Worm (Caenorhabditis elegans) whole organism, L4 larva: ENCODE measurements around the gene kars-1.

Source experiments
- F26F4.8 ChIP-seq: fragments of 200-800 bp; sonication (Bioruptor generic); conservative IDR thresholded peaks from 2 replicates; pipeline ENCODE4 v1.3.6; 2022; ENCODE audit warnings: missing genetic modification characterization, missing compliant biosample characterization
- F37D6.2 ChIP-seq: sonication (generic microtip); optimal IDR thresholded peaks from 2 replicates; lab custom pipeline; 2016; ENCODE audit warnings: mild to moderate bottlenecking, missing genetic modification characterization, missing compliant biosample characterization
- F49E8.2 ChIP-seq: sonication (generic microtip); optimal IDR thresholded peaks from 2 replicates; lab custom pipeline; 2016; ENCODE audit warnings: missing compliant biosample characterization, mild to moderate bottlenecking, missing genetic modification characterization, borderline replicate concordance
- T20F7.1 ChIP-seq: fragments of 200-800 bp; sonication (Bioruptor generic); optimal IDR thresholded peaks from 2 replicates; lab custom pipeline; 2018; ENCODE audit warnings: mild to moderate bottlenecking, missing genetic modification characterization, missing compliant biosample characterization
- T26A8.4 ChIP-seq: fragments of 200-800 bp; sonication (Bioruptor generic); IDR thresholded peaks from 2 replicates; pipeline ENCODE4 v1.3.6; 2022; ENCODE audit warnings: missing genetic modification characterization, missing compliant biosample characterization
- Y105C5A.15 ChIP-seq: fragments of 200-800 bp; sonication (Bioruptor generic); IDR thresholded peaks from 2 replicates; pipeline ENCODE4 v1.3.6; 2022; ENCODE audit warnings: missing genetic modification characterization, missing compliant biosample characterization
- ZK546.5 ChIP-seq, 2 experiments: sonication (generic microtip); optimal IDR thresholded peaks; 2 replicates each; lab custom pipeline; 2017; ENCODE audit warnings: missing biosample characterization in 2 of 2, missing genetic modification characterization in 2 of 2
- aha-1 ChIP-seq: fragments of 150-350 bp; peaks from one replicate; lab custom pipeline; 2014; ENCODE audit warnings: missing biosample characterization, missing genetic modification characterization
- ama-1 ChIP-seq: fragments of 150-350 bp; optimal IDR thresholded peaks from 2 replicates; lab custom pipeline; 2014; ENCODE audit warnings: inconsistent platforms, mixed read lengths
- attf-4 ChIP-seq: sonication (generic microtip); optimal IDR thresholded peaks from 3 replicates; lab custom pipeline; 2017; ENCODE audit warnings: missing biosample characterization, missing genetic modification characterization
- ceh-20 ChIP-seq: fragments of 200-800 bp; sonication (Bioruptor generic); IDR thresholded peaks from 2 replicates; pipeline ENCODE4 v1.3.6; 2022; ENCODE audit warnings: missing genetic modification reagents, missing genetic modification characterization, missing compliant biosample characterization
- ceh-32 ChIP-seq: sonication (generic microtip); optimal IDR thresholded peaks from 2 replicates; lab custom pipeline; 2016; ENCODE audit warnings: mild to moderate bottlenecking, missing genetic modification characterization, missing compliant biosample characterization; ENCODE audit not compliant: poor library complexity
- cey-2 ChIP-seq: sonication (generic microtip); optimal IDR thresholded peaks from 3 replicates; lab custom pipeline; 2017; ENCODE audit warnings: missing genetic modification characterization, mild to moderate bottlenecking, missing compliant biosample characterization, antibody characterized with exemption, borderline replicate concordance; ENCODE audit not compliant: insufficient read depth
- ctbp-1 ChIP-seq: fragments of 200-800 bp; sonication (Bioruptor generic); IDR thresholded peaks from 2 replicates; pipeline ENCODE4 v1.3.6; 2022; ENCODE audit warnings: missing genetic modification reagents, missing genetic modification characterization, missing compliant biosample characterization
- daf-16 ChIP-seq, 3 experiments: sonication (generic microtip); optimal IDR thresholded peaks; 2 replicates each; lab custom pipeline; 2016 to 2017; ENCODE audit warnings: missing genetic modification characterization in 3 of 3, missing genetic modification reagents in 3 of 3, mild to moderate bottlenecking in 2 of 3, missing compliant biosample characterization in 2 of 3, missing biosample characterization in 1 of 3, moderate library complexity in 1 of 3
- daf-19 ChIP-seq: fragments of 200-800 bp; sonication (Bioruptor generic); conservative IDR thresholded peaks from 2 replicates; pipeline ENCODE4 v1.3.6; 2022; ENCODE audit warnings: missing genetic modification characterization, missing compliant biosample characterization
- daf-8 ChIP-seq: fragments of 200-800 bp; sonication (Bioruptor generic); IDR thresholded peaks from 2 replicates; pipeline ENCODE4 v1.3.6; 2022; ENCODE audit warnings: missing genetic modification characterization, missing compliant biosample characterization
- dmd-8 ChIP-seq: fragments of 200-800 bp; sonication (Bioruptor generic); IDR thresholded peaks from 2 replicates; pipeline ENCODE4 v1.3.6; 2022; ENCODE audit warnings: missing genetic modification characterization, missing compliant biosample characterization
- dmd-9 ChIP-seq: fragments of 200-800 bp; sonication (Bioruptor generic); IDR thresholded peaks from 2 replicates; pipeline ENCODE4 v1.3.6; 2022; ENCODE audit warnings: missing genetic modification reagents, missing genetic modification characterization, missing compliant biosample characterization
- dpl-1 ChIP-seq: fragments of 150-350 bp; optimal IDR thresholded peaks from 2 replicates; lab custom pipeline; 2014; ENCODE audit warnings: missing biosample characterization, missing genetic modification reagents, missing genetic modification characterization
- duxl-1 ChIP-seq: sonication (generic microtip); optimal IDR thresholded peaks from 2 replicates; lab custom pipeline; 2016; ENCODE audit warnings: mild to moderate bottlenecking, missing genetic modification characterization, moderate library complexity, missing compliant biosample characterization; ENCODE audit not compliant: poor library complexity
- dve-1 ChIP-seq: sonication (generic microtip); optimal IDR thresholded peaks from 2 replicates; lab custom pipeline; 2017; ENCODE audit warnings: antibody characterized with exemption, mild to moderate bottlenecking, missing genetic modification characterization, missing compliant biosample characterization; ENCODE audit not compliant: insufficient read depth
- hlh-11 ChIP-seq: fragments of 200-800 bp; sonication (Bioruptor generic); optimal IDR thresholded peaks from 2 replicates; lab custom pipeline; 2018; ENCODE audit warnings: mild to moderate bottlenecking, missing genetic modification characterization, missing compliant biosample characterization
- hlh-30 ChIP-seq: sonication (generic microtip); optimal IDR thresholded peaks from 2 replicates; lab custom pipeline; 2017; ENCODE audit warnings: antibody characterized with exemption, mild to moderate bottlenecking, missing genetic modification characterization, missing compliant biosample characterization; ENCODE audit not compliant: insufficient read depth
- hmg-1.1 ChIP-seq: fragments of 200-800 bp; sonication (Bioruptor generic); IDR thresholded peaks from 2 replicates; pipeline ENCODE4 v1.3.6; 2022; ENCODE audit warnings: missing genetic modification reagents, missing genetic modification characterization, missing compliant biosample characterization
- lin-13 ChIP-seq: fragments of 150-350 bp; optimal IDR thresholded peaks from 2 replicates; lab custom pipeline; 2014; ENCODE audit warnings: missing biosample characterization, missing genetic modification reagents, missing genetic modification characterization
- lin-29 ChIP-seq: fragments of 200-800 bp; sonication (Bioruptor generic); IDR thresholded peaks from 2 replicates; pipeline ENCODE4 v1.3.6; 2022; ENCODE audit warnings: missing genetic modification reagents, missing genetic modification characterization, missing compliant biosample characterization
- lin-39 ChIP-seq: fragments of 150-350 bp; optimal IDR thresholded peaks from 2 replicates; lab custom pipeline; 2014; ENCODE audit warnings: missing biosample characterization, missing genetic modification reagents, missing genetic modification characterization
- lsy-2 ChIP-seq, 2 experiments: fragments of 150-350 bp in 1 of 2; sonication (generic microtip) in 1 of 2; optimal IDR thresholded peaks; 2 replicates each; lab custom pipeline; 2014 to 2017; ENCODE audit warnings: missing biosample characterization in 2 of 2, missing genetic modification characterization in 2 of 2
- madf-9 ChIP-seq: fragments of 200-800 bp; sonication (Bioruptor generic); conservative IDR thresholded peaks from 2 replicates; pipeline ENCODE4 v1.3.6; 2022; ENCODE audit warnings: missing genetic modification reagents, missing genetic modification characterization, missing compliant biosample characterization
- mdl-1 ChIP-seq, 2 experiments: fragments of 150-350 bp in 1 of 2; sonication (generic microtip) in 1 of 2; optimal IDR thresholded peaks; 2 replicates each; lab custom pipeline; 2014 to 2017; ENCODE audit warnings: missing biosample characterization in 2 of 2, missing genetic modification characterization in 2 of 2
- mes-2 ChIP-seq: sonication (generic microtip); optimal IDR thresholded peaks from 2 replicates; lab custom pipeline; 2016; ENCODE audit warnings: missing genotype, mild to moderate bottlenecking, missing genetic modification characterization, missing compliant biosample characterization; ENCODE audit not compliant: poor library complexity, severe bottlenecking
- nhr-102 ChIP-seq: sonication (generic microtip); optimal IDR thresholded peaks from 2 replicates; lab custom pipeline; 2016; ENCODE audit warnings: mild to moderate bottlenecking, missing genetic modification characterization, moderate library complexity, missing compliant biosample characterization
- nhr-237 ChIP-seq: sonication (generic microtip); optimal IDR thresholded peaks from 2 replicates; lab custom pipeline; 2017; ENCODE audit warnings: missing biosample characterization, missing genetic modification characterization
- nhr-28 ChIP-seq: fragments of 150-350 bp; optimal IDR thresholded peaks from 2 replicates; lab custom pipeline; 2014; ENCODE audit warnings: missing biosample characterization, missing genetic modification characterization
- nhr-41 ChIP-seq: fragments of 200-800 bp; sonication (Bioruptor generic); IDR thresholded peaks from 2 replicates; pipeline ENCODE4 v1.3.6; 2022; ENCODE audit warnings: missing genetic modification reagents, missing genetic modification characterization, missing compliant biosample characterization
- php-3 ChIP-seq: fragments of 200-800 bp; sonication (Bioruptor generic); IDR thresholded peaks from 2 replicates; pipeline ENCODE4 v1.3.6; 2022; ENCODE audit warnings: missing genetic modification reagents, missing genetic modification characterization, missing compliant biosample characterization
- pqm-1 ChIP-seq: sonication (generic microtip); optimal IDR thresholded peaks from 2 replicates; lab custom pipeline; 2017; ENCODE audit warnings: missing biosample characterization, missing genetic modification characterization
- snpc-4 ChIP-seq: fragments of 150-350 bp; optimal IDR thresholded peaks from 2 replicates; lab custom pipeline; 2014; ENCODE audit warnings: missing biosample characterization, missing genetic modification characterization
- spr-3 ChIP-seq: fragments of 200-800 bp; sonication (Bioruptor generic); optimal IDR thresholded peaks from 2 replicates; lab custom pipeline; 2018; ENCODE audit warnings: mild to moderate bottlenecking, missing genetic modification characterization, missing compliant biosample characterization
- unc-39 ChIP-seq: sonication (generic microtip); optimal IDR thresholded peaks from 2 replicates; lab custom pipeline; 2017; ENCODE audit warnings: missing biosample characterization, missing genetic modification characterization
- zfp-3 ChIP-seq: fragments of 200-800 bp; sonication (Bioruptor generic); conservative IDR thresholded peaks from 2 replicates; pipeline ENCODE4 v1.3.6; 2022; ENCODE audit warnings: missing genetic modification reagents, missing genetic modification characterization, missing compliant biosample characterization

Gene kars-1

ce11 chrII:7111657-7112049 is 39.4 kb upstream of the kars-1 start, which contains the start of gene F10E7.5:
TSS of gene F10E7.5 (plus strand) at chrII:7111978.
- TF ChIP-seq aha-1 (tag; lab: Kevin White, UChicago) = no peak
- no peak for TF ChIP-seq dmd-8 (GFP tag; lab: Robert Waterston, UW)
- peak; percentile 33 for TF ChIP-seq nhr-28 (tag; lab: Kevin White, UChicago)
- TF ChIP-seq T26A8.4 (GFP tag; lab: Robert Waterston, UW) = no peak
- peak; percentile 7 for TF ChIP-seq hlh-30 (tag; lab: Kevin White, UChicago)
- TF ChIP-seq lin-39 (tag; lab: Kevin White, UChicago) = no peak
- no peak for TF ChIP-seq nhr-237 (tag; lab: Kevin White, UChicago)
- TF ChIP-seq F49E8.2 (tag; lab: Kevin White, UChicago) = no peak
- no peak for TF ChIP-seq nhr-41
- no peak for TF ChIP-seq php-3 (GFP tag; lab: Robert Waterston, UW)
- TF ChIP-seq ctbp-1 (GFP tag; lab: Robert Waterston, UW) = no peak
- no peak for TF ChIP-seq madf-9 (GFP tag; lab: Robert Waterston, UW)
- no peak for TF ChIP-seq ama-1 (lab: Kevin White, UChicago)
- TF ChIP-seq unc-39 (tag; lab: Kevin White, UChicago) = no peak
- no peak for TF ChIP-seq ceh-20
- no peak for TF ChIP-seq dve-1 (tag; lab: Kevin White, UChicago)
- peak; percentile 72 for TF ChIP-seq mes-2 (tag; lab: Kevin White, UChicago)
- no peak for TF ChIP-seq spr-3
- no peak for TF ChIP-seq F37D6.2 (tag; lab: Kevin White, UChicago)
- TF ChIP-seq zfp-3 (GFP tag; lab: Robert Waterston, UW) = no peak
- TF ChIP-seq mdl-1 (tag; optimal IDR thresholded peaks at IDR 0.05; lab: Kevin White, UChicago) = no peak
- no peak for TF ChIP-seq snpc-4 (tag; lab: Kevin White, UChicago)
- TF ChIP-seq lin-13 (GFP tag; lab: Kevin White, UChicago) = peak; percentile 15
- no peak for TF ChIP-seq F26F4.8
- no peak for TF ChIP-seq attf-4
- no peak for TF ChIP-seq daf-19
- no peak for TF ChIP-seq lin-29 (GFP tag; lab: Robert Waterston, UW)
- peak in 1 of 2 experiments; percentile 22 for TF ChIP-seq ZK546.5 (tag; optimal IDR thresholded peaks at IDR 0.05; lab: Kevin White, UChicago)
- peak; percentile 92 to 99 for TF ChIP-seq lsy-2 (tag; optimal IDR thresholded peaks at IDR 0.05; lab: Kevin White, UChicago)
- 0 out of 2 replicates have a peak, but pooled peaks have one; percentile 17 for TF ChIP-seq hmg-1.1 (GFP tag; lab: Robert Waterston, UW)
- peak; percentile 25 for TF ChIP-seq dpl-1 (GFP tag; lab: Kevin White, UChicago)
- no peak for TF ChIP-seq nhr-102 (tag; lab: Kevin White, UChicago)
- TF ChIP-seq daf-8 (GFP tag; lab: Robert Waterston, UW) = no peak
- TF ChIP-seq pqm-1 = no peak
- no peak for TF ChIP-seq duxl-1 (tag; lab: Kevin White, UChicago)
- TF ChIP-seq T20F7.1 (GFP tag; lab: Kevin White, UChicago) = peak; percentile 69
- no peak for TF ChIP-seq Y105C5A.15 (GFP tag; lab: Robert Waterston, UW)
- TF ChIP-seq hlh-11 (tag; lab: Kevin White, UChicago) = peak; percentile 3
- TF ChIP-seq cey-2 = no peak
- TF ChIP-seq daf-16 (GFP tag; optimal IDR thresholded peaks at IDR 0.05; lab: Kevin White, UChicago) = no peak
- peak; percentile 13 for TF ChIP-seq daf-16 (tag; optimal IDR thresholded peaks at IDR 0.05; lab: Kevin White, UChicago)
- no peak for TF ChIP-seq dmd-9 (GFP tag; lab: Robert Waterston, UW)
- TF ChIP-seq ceh-32 (tag; lab: Kevin White, UChicago) = no peak
